Worm (Caenorhabditis elegans) whole organism, L4 larva: Measurements from ENCODE around the gene mvb-12.
A peak's percentile ranks its signal among the peaks of the same experiment; 100 is the strongest.

Experiments
- T26A8.4 ChIP-seq: fragments of 200-800 bp; sonication (Bioruptor generic); IDR thresholded peaks from 2 replicates; pipeline ENCODE4 v1.3.6; 2022; ENCODE audit warnings: missing genetic modification characterization, missing compliant biosample characterization
- Y48G9A.11 ChIP-seq: fragments of 200-800 bp; sonication (Bioruptor generic); IDR thresholded peaks from 2 replicates; pipeline ENCODE4 v1.3.6; 2022; ENCODE audit warnings: missing genetic modification reagents, missing genetic modification characterization, missing compliant biosample characterization
- Y5F2A.4 ChIP-seq: fragments of 200-800 bp; sonication (Bioruptor generic); optimal IDR thresholded peaks from 2 replicates; lab custom pipeline; 2018; ENCODE audit warnings: mild to moderate bottlenecking, missing genetic modification characterization, missing compliant biosample characterization
- ama-1 ChIP-seq: fragments of 150-350 bp; optimal IDR thresholded peaks from 2 replicates; lab custom pipeline; 2014; ENCODE audit warnings: inconsistent platforms, mixed read lengths
- arid-1 ChIP-seq: fragments of 200-800 bp; sonication (Bioruptor generic); conservative IDR thresholded peaks from 2 replicates; pipeline ENCODE4 v1.3.6; 2022; ENCODE audit warnings: missing genetic modification reagents, missing genetic modification characterization, missing compliant biosample characterization
- attf-4 ChIP-seq: sonication (generic microtip); optimal IDR thresholded peaks from 3 replicates; lab custom pipeline; 2017; ENCODE audit warnings: missing biosample characterization, missing genetic modification characterization
- ceh-28 ChIP-seq: fragments of 150-350 bp; optimal IDR thresholded peaks from 2 replicates; lab custom pipeline; 2014; ENCODE audit warnings: missing biosample characterization, missing genetic modification reagents, missing genetic modification characterization
- ceh-32 ChIP-seq: sonication (generic microtip); optimal IDR thresholded peaks from 2 replicates; lab custom pipeline; 2016; ENCODE audit warnings: mild to moderate bottlenecking, missing genetic modification characterization, missing compliant biosample characterization; ENCODE audit not compliant: poor library complexity
- ceh-82 ChIP-seq: sonication (generic microtip); optimal IDR thresholded peaks from 2 replicates; lab custom pipeline; 2017; ENCODE audit warnings: missing biosample characterization, missing genetic modification characterization
- daf-16 ChIP-seq, 3 experiments: sonication (generic microtip); optimal IDR thresholded peaks; 2 replicates each; lab custom pipeline; 2016 to 2017; ENCODE audit warnings: missing genetic modification characterization in 3 of 3, missing genetic modification reagents in 3 of 3, mild to moderate bottlenecking in 2 of 3, missing compliant biosample characterization in 2 of 3, missing biosample characterization in 1 of 3, moderate library complexity in 1 of 3
- dmd-6 ChIP-seq: fragments of 200-800 bp; sonication (Bioruptor generic); IDR thresholded peaks from 2 replicates; pipeline ENCODE4 v1.3.6; 2022; ENCODE audit warnings: missing genetic modification reagents, missing genetic modification characterization, missing compliant biosample characterization
- dmd-9 ChIP-seq: fragments of 200-800 bp; sonication (Bioruptor generic); IDR thresholded peaks from 2 replicates; pipeline ENCODE4 v1.3.6; 2022; ENCODE audit warnings: missing genetic modification reagents, missing genetic modification characterization, missing compliant biosample characterization
- duxl-1 ChIP-seq: sonication (generic microtip); optimal IDR thresholded peaks from 2 replicates; lab custom pipeline; 2016; ENCODE audit warnings: mild to moderate bottlenecking, missing genetic modification characterization, moderate library complexity, missing compliant biosample characterization; ENCODE audit not compliant: poor library complexity
- dve-1 ChIP-seq: sonication (generic microtip); optimal IDR thresholded peaks from 2 replicates; lab custom pipeline; 2017; ENCODE audit warnings: antibody characterized with exemption, mild to moderate bottlenecking, missing genetic modification characterization, missing compliant biosample characterization; ENCODE audit not compliant: insufficient read depth
- egl-43 ChIP-seq: fragments of 200-800 bp; sonication (Bioruptor generic); IDR thresholded peaks from 2 replicates; pipeline ENCODE4 v1.3.6; 2022; ENCODE audit warnings: missing genetic modification reagents, missing genetic modification characterization, missing compliant biosample characterization
- fos-1 ChIP-seq: fragments of 150-350 bp; optimal IDR thresholded peaks from 2 replicates; lab custom pipeline; 2014; ENCODE audit warnings: missing biosample characterization, missing genetic modification characterization
- gei-8 ChIP-seq: fragments of 200-800 bp; sonication (Bioruptor generic); optimal IDR thresholded peaks from 2 replicates; lab custom pipeline; 2018; ENCODE audit warnings: mild to moderate bottlenecking, missing genetic modification characterization, missing compliant biosample characterization
- hif-1 ChIP-seq, 2 experiments: sonication (generic microtip); optimal IDR thresholded peaks; 2 replicates each; lab custom pipeline; 2016 to 2017; ENCODE audit warnings: missing compliant biosample characterization in 2 of 2, missing genetic modification characterization in 2 of 2, missing genetic modification reagents in 2 of 2, missing genotype in 2 of 2, mild to moderate bottlenecking in 1 of 2
- hlh-11 ChIP-seq: fragments of 200-800 bp; sonication (Bioruptor generic); optimal IDR thresholded peaks from 2 replicates; lab custom pipeline; 2018; ENCODE audit warnings: mild to moderate bottlenecking, missing genetic modification characterization, missing compliant biosample characterization
- hlh-30 ChIP-seq: sonication (generic microtip); optimal IDR thresholded peaks from 2 replicates; lab custom pipeline; 2017; ENCODE audit warnings: antibody characterized with exemption, mild to moderate bottlenecking, missing genetic modification characterization, missing compliant biosample characterization; ENCODE audit not compliant: insufficient read depth
- hmg-1.1 ChIP-seq: fragments of 200-800 bp; sonication (Bioruptor generic); IDR thresholded peaks from 2 replicates; pipeline ENCODE4 v1.3.6; 2022; ENCODE audit warnings: missing genetic modification reagents, missing genetic modification characterization, missing compliant biosample characterization
- lin-1 ChIP-seq: fragments of 200-800 bp; sonication (Bioruptor generic); IDR thresholded peaks from 2 replicates; pipeline ENCODE4 v1.3.6; 2022; ENCODE audit warnings: missing genetic modification reagents, missing genetic modification characterization, missing compliant biosample characterization
- lin-13 ChIP-seq: fragments of 150-350 bp; optimal IDR thresholded peaks from 2 replicates; lab custom pipeline; 2014; ENCODE audit warnings: missing biosample characterization, missing genetic modification reagents, missing genetic modification characterization
- lin-15B ChIP-seq: fragments of 150-350 bp; sonication (generic microtip); optimal IDR thresholded peaks from 3 replicates; lab custom pipeline; 2014; ENCODE audit warnings: missing biosample characterization, missing genetic modification characterization
- lin-38 ChIP-seq: fragments of 200-800 bp; sonication (Bioruptor generic); IDR thresholded peaks from 2 replicates; pipeline ENCODE4 v1.3.6; 2022; ENCODE audit warnings: missing genetic modification reagents, missing genetic modification characterization, missing compliant biosample characterization
- lsy-2 ChIP-seq, 2 experiments: fragments of 150-350 bp in 1 of 2; sonication (generic microtip) in 1 of 2; optimal IDR thresholded peaks; 2 replicates each; lab custom pipeline; 2014 to 2017; ENCODE audit warnings: missing biosample characterization in 2 of 2, missing genetic modification characterization in 2 of 2
- madf-9 ChIP-seq: fragments of 200-800 bp; sonication (Bioruptor generic); conservative IDR thresholded peaks from 2 replicates; pipeline ENCODE4 v1.3.6; 2022; ENCODE audit warnings: missing genetic modification reagents, missing genetic modification characterization, missing compliant biosample characterization
- mdl-1 ChIP-seq, 2 experiments: fragments of 150-350 bp in 1 of 2; sonication (generic microtip) in 1 of 2; optimal IDR thresholded peaks; 2 replicates each; lab custom pipeline; 2014 to 2017; ENCODE audit warnings: missing biosample characterization in 2 of 2, missing genetic modification characterization in 2 of 2
- mep-1 ChIP-seq: fragments of 150-350 bp; sonication (generic microtip); optimal IDR thresholded peaks from 3 replicates; lab custom pipeline; 2014; ENCODE audit warnings: missing biosample characterization, missing genetic modification characterization
- mes-2 ChIP-seq: sonication (generic microtip); optimal IDR thresholded peaks from 2 replicates; lab custom pipeline; 2016; ENCODE audit warnings: missing genotype, mild to moderate bottlenecking, missing genetic modification characterization, missing compliant biosample characterization; ENCODE audit not compliant: poor library complexity, severe bottlenecking
- mxl-3 ChIP-seq: fragments of 200-800 bp; sonication (Bioruptor generic); optimal IDR thresholded peaks from 2 replicates; lab custom pipeline; 2018; ENCODE audit warnings: mild to moderate bottlenecking, missing genetic modification characterization, missing compliant biosample characterization
- nhr-10 ChIP-seq: fragments of 150-350 bp; optimal IDR thresholded peaks from 2 replicates; lab custom pipeline; 2014; ENCODE audit warnings: missing biosample characterization, missing genetic modification characterization
- nhr-102 ChIP-seq: sonication (generic microtip); optimal IDR thresholded peaks from 2 replicates; lab custom pipeline; 2016; ENCODE audit warnings: mild to moderate bottlenecking, missing genetic modification characterization, moderate library complexity, missing compliant biosample characterization
- nhr-11 ChIP-seq: fragments of 150-350 bp; optimal IDR thresholded peaks from 2 replicates; lab custom pipeline; 2014; ENCODE audit warnings: missing biosample characterization, missing genetic modification characterization
- nhr-111 ChIP-seq: fragments of 200-800 bp; sonication (Bioruptor generic); optimal IDR thresholded peaks from 2 replicates; lab custom pipeline; 2018; ENCODE audit warnings: mild to moderate bottlenecking, missing genetic modification characterization, missing compliant biosample characterization
- nhr-28 ChIP-seq: fragments of 150-350 bp; optimal IDR thresholded peaks from 2 replicates; lab custom pipeline; 2014; ENCODE audit warnings: missing biosample characterization, missing genetic modification characterization
- nhr-41 ChIP-seq: fragments of 200-800 bp; sonication (Bioruptor generic); IDR thresholded peaks from 2 replicates; pipeline ENCODE4 v1.3.6; 2022; ENCODE audit warnings: missing genetic modification reagents, missing genetic modification characterization, missing compliant biosample characterization
- nhr-48 ChIP-seq: sonication (generic microtip); optimal IDR thresholded peaks from 2 replicates; lab custom pipeline; 2016; ENCODE audit warnings: mild to moderate bottlenecking, missing genetic modification characterization, missing compliant biosample characterization
- nhr-6 ChIP-seq: fragments of 150-350 bp; optimal IDR thresholded peaks from 2 replicates; lab custom pipeline; 2014; ENCODE audit warnings: missing biosample characterization, missing genetic modification characterization
- snpc-1.2 ChIP-seq: fragments of 200-800 bp; sonication (Bioruptor generic); IDR thresholded peaks from 2 replicates; pipeline ENCODE4 v1.3.6; 2022; ENCODE audit warnings: missing genetic modification reagents, missing genetic modification characterization, missing compliant biosample characterization
- snpc-4 ChIP-seq: fragments of 150-350 bp; optimal IDR thresholded peaks from 2 replicates; lab custom pipeline; 2014; ENCODE audit warnings: missing biosample characterization, missing genetic modification characterization
- spr-3 ChIP-seq: fragments of 200-800 bp; sonication (Bioruptor generic); optimal IDR thresholded peaks from 2 replicates; lab custom pipeline; 2018; ENCODE audit warnings: mild to moderate bottlenecking, missing genetic modification characterization, missing compliant biosample characterization
- tag-97 ChIP-seq: fragments of 200-800 bp; sonication (Bioruptor generic); IDR thresholded peaks from 2 replicates; pipeline ENCODE4 v1.3.6; 2022; ENCODE audit warnings: missing genetic modification characterization, missing compliant biosample characterization
- tra-1 ChIP-seq: fragments of 200-800 bp; sonication (Bioruptor generic); IDR thresholded peaks from 2 replicates; pipeline ENCODE4 v1.3.6; 2022; ENCODE audit warnings: missing genetic modification reagents, missing genetic modification characterization, missing compliant biosample characterization
- unc-39 ChIP-seq: sonication (generic microtip); optimal IDR thresholded peaks from 2 replicates; lab custom pipeline; 2017; ENCODE audit warnings: missing biosample characterization, missing genetic modification characterization
- unc-62 ChIP-seq, 3 experiments: fragments of 150-350 bp in 1 of 3; sonication (generic microtip); optimal IDR thresholded peaks in 2 of 3; peaks in 1 of 3; 1 replicate in 1 of 3; 2 replicates in 2 of 3; lab custom pipeline; 2014 to 2017; ENCODE audit warnings: missing biosample characterization in 3 of 3, missing genetic modification characterization in 3 of 3, missing genetic modification reagents in 3 of 3, missing genotype in 1 of 3
- zag-1 ChIP-seq: fragments of 150-350 bp; optimal IDR thresholded peaks from 2 replicates; lab custom pipeline; 2014; ENCODE audit warnings: missing biosample characterization, missing genetic modification characterization
- zip-11 ChIP-seq: fragments of 200-800 bp; sonication (Bioruptor generic); IDR thresholded peaks from 2 replicates; pipeline ENCODE4 v1.3.6; 2022; ENCODE audit warnings: missing genetic modification characterization, missing compliant biosample characterization
- ztf-11 ChIP-seq: fragments of 150-350 bp; optimal IDR thresholded peaks from 2 replicates; lab custom pipeline; 2014; ENCODE audit warnings: missing biosample characterization, missing genetic modification characterization

mvb-12 gene

DNA sequence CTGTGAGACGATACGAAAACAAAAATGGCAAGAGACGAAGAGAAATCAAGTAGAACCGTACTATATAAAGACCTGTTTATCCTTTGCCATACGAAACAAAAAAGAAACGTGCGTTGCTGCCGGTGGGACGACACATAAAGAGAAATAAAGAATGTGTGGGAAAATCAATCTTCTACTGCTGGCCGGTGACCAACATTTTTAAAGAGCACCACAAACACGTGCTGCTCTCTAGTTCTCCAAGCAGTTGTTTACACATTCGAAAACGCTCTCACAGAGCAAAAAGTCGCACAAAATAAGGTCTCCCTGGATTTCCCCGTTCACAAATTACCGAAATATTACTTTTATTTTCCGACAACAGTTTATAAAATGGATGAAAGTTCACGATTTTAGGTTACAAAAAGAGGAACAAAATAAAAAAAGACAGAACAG is 40.8 kb upstream of the mvb-12 start, which contains the start of gene imp-3:
Gene imp-3, minus strand, starts transcription at position 93 of the 429 bp plus-strand sequence.
- TF ChIP-seq nhr-10: peak; percentile 15
- TF ChIP-seq snpc-1.2 (GFP tag; lab: Robert Waterston, UW): peak; percentile 30; the same call in 1 of the 2 replicates
- peak; percentile 11 for TF ChIP-seq spr-3 (GFP tag; lab: Kevin White, UChicago)
- peak; percentile 28 to 60 for TF ChIP-seq daf-16 (GFP tag; optimal IDR thresholded peaks at IDR 0.05; lab: Kevin White, UChicago)
- peak; percentile 88 for TF ChIP-seq daf-16 (tag; optimal IDR thresholded peaks at IDR 0.05; lab: Kevin White, UChicago)
- TF ChIP-seq zag-1: no peak
- TF ChIP-seq ceh-82 (tag; lab: Kevin White, UChicago): no peak
- TF ChIP-seq hmg-1.1: peak; percentile 63; the same call in 1 of the 2 replicates
- peak in 1 of 2 experiments; percentile 12 for TF ChIP-seq unc-62 (GFP tag; optimal IDR thresholded peaks at IDR 0.05 in 1 of 2; lab: Kevin White, UChicago)
- no peak for TF ChIP-seq unc-62 (tag; optimal IDR thresholded peaks at IDR 0.05; lab: Kevin White, UChicago)
- peak; percentile 21 for TF ChIP-seq nhr-6 (tag; lab: Kevin White, UChicago)
- peak; percentile 40 for TF ChIP-seq nhr-111 (GFP tag; lab: Kevin White, UChicago)
- peak; percentile 22 for TF ChIP-seq nhr-28 (tag; lab: Kevin White, UChicago)
- TF ChIP-seq nhr-102 (tag; lab: Kevin White, UChicago): peak; percentile 35
- peak; percentile 81 for TF ChIP-seq hlh-30 (tag; lab: Kevin White, UChicago)
- peak; percentile 2 for TF ChIP-seq lin-13 (GFP tag; lab: Kevin White, UChicago)
- TF ChIP-seq mdl-1 (tag; optimal IDR thresholded peaks at IDR 0.05; lab: Kevin White, UChicago): peak; percentile 41 to 88
- TF ChIP-seq lsy-2 (tag; optimal IDR thresholded peaks at IDR 0.05; lab: Kevin White, UChicago): peak; percentile 30 to 83
- TF ChIP-seq tag-97 (GFP tag; lab: Robert Waterston, UW): no peak
- TF ChIP-seq nhr-11 (tag; lab: Kevin White, UChicago): no peak
- no peak for TF ChIP-seq dmd-9 (GFP tag; lab: Robert Waterston, UW)
- no peak for TF ChIP-seq ceh-32 (tag; lab: Kevin White, UChicago)
- no peak for TF ChIP-seq snpc-4 (tag; lab: Kevin White, UChicago)
- no peak for TF ChIP-seq ceh-28 (tag; lab: Kevin White, UChicago)
- TF ChIP-seq nhr-41: no peak
- TF ChIP-seq unc-39 (tag; lab: Kevin White, UChicago): no peak
- TF ChIP-seq mxl-3 (GFP tag; lab: Kevin White, UChicago): peak; percentile 84
- TF ChIP-seq tra-1 (GFP tag; lab: Robert Waterston, UW): peak; percentile 74
- TF ChIP-seq hlh-11 (tag; lab: Kevin White, UChicago): peak; percentile 67
- no peak for TF ChIP-seq nhr-48 (tag; lab: Kevin White, UChicago)
- peak in 1 of 2 experiments; percentile 53 for TF ChIP-seq hif-1 (tag; optimal IDR thresholded peaks at IDR 0.05; lab: Kevin White, UChicago)
- TF ChIP-seq lin-38: peak; percentile 77
- no peak for TF ChIP-seq duxl-1 (tag; lab: Kevin White, UChicago)
- TF ChIP-seq arid-1 (GFP tag; lab: Robert Waterston, UW): peak; percentile 65; the same call in 1 of the 2 replicates
- peak; percentile 69 for TF ChIP-seq T26A8.4 (GFP tag; lab: Robert Waterston, UW)
- no peak for TF ChIP-seq lin-15B (tag; lab: Kevin White, UChicago)
- peak; percentile 77 for TF ChIP-seq mep-1 (tag; lab: Kevin White, UChicago)
- TF ChIP-seq lin-1 (GFP tag; lab: Robert Waterston, UW): 0 out of 2 replicates have a peak, but pooled peaks have one; percentile 47
- TF ChIP-seq gei-8 (GFP tag; lab: Kevin White, UChicago): peak; percentile 36
- TF ChIP-seq egl-43 (GFP tag; lab: Robert Waterston, UW): 0 out of 2 replicates have a peak, but pooled peaks have one; percentile 27
- TF ChIP-seq dve-1 (tag; lab: Kevin White, UChicago): peak; percentile 62
- TF ChIP-seq zip-11 (GFP tag; lab: Robert Waterston, UW): no peak
- TF ChIP-seq Y48G9A.11 (GFP tag; lab: Robert Waterston, UW): peak; percentile 64
- TF ChIP-seq attf-4 (tag; lab: Kevin White, UChicago): no peak
- peak; percentile 52 for TF ChIP-seq dmd-6 (GFP tag; lab: Robert Waterston, UW)
- no peak for TF ChIP-seq ztf-11 (tag; lab: Kevin White, UChicago)
- TF ChIP-seq madf-9 (GFP tag; lab: Robert Waterston, UW): no peak
- TF ChIP-seq Y5F2A.4 (GFP tag; lab: Kevin White, UChicago): peak; percentile 74
- TF ChIP-seq ama-1 (lab: Kevin White, UChicago): peak; percentile 97
- peak; percentile 52 for TF ChIP-seq mes-2 (tag; lab: Kevin White, UChicago)
- no peak for TF ChIP-seq fos-1 (tag; lab: Kevin White, UChicago)
